Worm (Caenorhabditis elegans): ENCODE data around the gene gldi-11.
"Not testable (repeated sequence)": the region's sequence is repeated elsewhere in the genome, so short reads cannot be mapped to it uniquely, and the experiment has no call there.

Gene gldi-11

ce11 chrII:4959719-4960118 lies 14.1 kb upstream of the gldi-11 start, which contains the start of gene ulp-2:
TSS of gene ulp-2 (minus strand) at chrII:4959876.
- TF ChIP-seq unc-62 (GFP tag; optimal IDR thresholded peaks at IDR 0.05): no peak

ce11 chrII:4955353-4955752 lies 9.8 kb upstream of the gldi-11 start, which contains the start of gene pbs-3:
TSS of gene pbs-3 (minus strand) at chrII:4955427.
- no peak for TF ChIP-seq unc-62 (GFP tag; optimal IDR thresholded peaks at IDR 0.05)

- no peak for TF ChIP-seq unc-62 (GFP tag; optimal IDR thresholded peaks at IDR 0.05)
These were observed 8.7 kb upstream of the gldi-11 start for ce11 chrII:4954099-4954959.

- no peak for TF ChIP-seq unc-62 (GFP tag; optimal IDR thresholded peaks at IDR 0.05)
These were observed 7.7 kb upstream of the gldi-11 start, which contains the start of gene ndx-3 for ce11 chrII:4953289-4953688. TSS of gene ndx-3 (plus strand) at chrII:4953589.

ce11 chrII:4949380-4949950 lies 3.9 kb upstream of the gldi-11 start, which contains the start of the genes try-1 and zyg-12:
TSS of gene try-1 (minus strand) at chrII:4949527.
TSS of gene zyg-12 (plus strand) at chrII:4949900.
- TF ChIP-seq unc-62 (GFP tag; optimal IDR thresholded peaks at IDR 0.05): no peak

- TF ChIP-seq unc-62 (GFP tag; optimal IDR thresholded peaks at IDR 0.05): no peak
These were observed 2.5 kb upstream of the gldi-11 start for ce11 chrII:4948118-4948517.

ce11 chrII:4946775-4947174 lies 1.2 kb upstream of the gldi-11 start:
- no peak for TF ChIP-seq unc-62 (GFP tag; optimal IDR thresholded peaks at IDR 0.05)

ce11 chrII:4943849-4944248 lies 1.7 kb downstream of the gldi-11 start, which contains the start of gene mdt-4:
TSS of gene mdt-4 (minus strand) at chrII:4943949.
- TF ChIP-seq unc-62 (GFP tag; optimal IDR thresholded peaks at IDR 0.05): no peak

- TF ChIP-seq unc-62 (GFP tag; optimal IDR thresholded peaks at IDR 0.05): no peak
These were observed 2.8 kb downstream of the gldi-11 start for ce11 chrII:4942829-4943228.

- TF ChIP-seq unc-62 (GFP tag; optimal IDR thresholded peaks at IDR 0.05): no peak
These were observed 3.2 kb downstream of the gldi-11 start for ce11 chrII:4942397-4942796.

ce11 chrII:4941541-4942206 lies 3.9 kb downstream of the gldi-11 start, which contains the start of gene ZK546.19:
TSS of gene ZK546.19 (plus strand) at chrII:4941726.
- no peak for TF ChIP-seq unc-62 (GFP tag; optimal IDR thresholded peaks at IDR 0.05)

ce11 chrII:4941050-4941449 lies 4.5 kb downstream of the gldi-11 start, which contains the start of gene cblc-1:
TSS of gene cblc-1 (minus strand) at chrII:4941150.
- no peak for TF ChIP-seq unc-62 (GFP tag; optimal IDR thresholded peaks at IDR 0.05)

ce11 chrII:4937743-4938142 lies 7.8 kb downstream of the gldi-11 start, which contains the start of gene ZK546.4:
TSS of gene ZK546.4 (plus strand) at chrII:4938043.
- TF ChIP-seq unc-62 (GFP tag; optimal IDR thresholded peaks at IDR 0.05): no peak

ce11 chrII:4935518-4935917 lies 10.1 kb downstream of the gldi-11 start, which contains the start of gene ZK546.5:
TSS of gene ZK546.5 (plus strand) at chrII:4935818.
- TF ChIP-seq unc-62 (GFP tag; optimal IDR thresholded peaks at IDR 0.05): no peak

ce11 chrII:4934954-4935353 lies 10.6 kb downstream of the gldi-11 start, which contains the start of gene gst-30:
TSS of gene gst-30 (minus strand) at chrII:4935054.
- TF ChIP-seq unc-62 (GFP tag; optimal IDR thresholded peaks at IDR 0.05): no peak

- TF ChIP-seq unc-62 (GFP tag; optimal IDR thresholded peaks at IDR 0.05): not testable (repeated sequence)
These were observed 12.9 kb downstream of the gldi-11 start, which contains the start of gene msp-152 for ce11 chrII:4932727-4933126. TSS of gene msp-152 (plus strand) at chrII:4933027.

Data from whole organism, dauer.